Fruit fly (Drosophila melanogaster): ENCODE results near the gene D19B.

Gene D19B

dm6 chr3L:6188995-6189927, 4.5 kb upstream of the D19B start, which contains the start of the genes D19A and CG7386 (continued):
- TF ChIP-seq Rx (GFP tag; IDR thresholded peaks at IDR 0.05) = peak; percentile 44; the same call in 1 of the 2 replicates
- TF ChIP-seq hbn (GFP tag; IDR thresholded peaks at IDR 0.05; ENCODE audit: partially characterized antibody) = no peak; the same call in 1 of the 2 replicates
- TF ChIP-seq CG16779 (GFP tag; IDR thresholded peaks at IDR 0.05) = 0 out of 2 replicates have a peak, but pooled peaks have one; percentile 20
- peak; percentile 24 for TF ChIP-seq gcm (GFP tag; optimal IDR thresholded peaks at IDR 0.05)
- no peak; the same call in 1 of the 2 replicates for TF ChIP-seq E2f2 (GFP tag; IDR thresholded peaks at IDR 0.05)
- 0 out of 3 replicates have a peak, but pooled peaks have one; percentile 57 for TF ChIP-seq CG2889 (GFP tag; IDR thresholded peaks at IDR 0.05)
- peak; percentile 55 for TF ChIP-seq Meics (GFP tag; optimal IDR thresholded peaks at IDR 0.05)
- peak; percentile 48 for TF ChIP-seq CG33557 (GFP tag; optimal IDR thresholded peaks at IDR 0.05)
- TF ChIP-seq stwl (tag; optimal IDR thresholded peaks at IDR 0.05) = peak; percentile 62
- TF ChIP-seq dimm (GFP tag; IDR thresholded peaks at IDR 0.05) = no peak
- no peak for TF ChIP-seq crc (GFP tag; optimal IDR thresholded peaks at IDR 0.05)
- peak; percentile 67 for TF ChIP-seq Ptx1 (GFP tag; IDR thresholded peaks at IDR 0.05)
- no peak for TF ChIP-seq Hr39 (optimal IDR thresholded peaks at IDR 0.05)
- peak; percentile 1 for TF ChIP-seq tx (GFP tag; optimal IDR thresholded peaks at IDR 0.05)
- TF ChIP-seq trh (GFP tag; optimal IDR thresholded peaks at IDR 0.05) = no peak
- TF ChIP-seq gsb (GFP tag; IDR thresholded peaks at IDR 0.05) = peak; percentile 15; the same call in 1 of the 2 replicates
- no peak for TF ChIP-seq Deaf1 (tag; optimal IDR thresholded peaks at IDR 0.05)
- TF ChIP-seq CG30403 (GFP tag; optimal IDR thresholded peaks at IDR 0.05) = peak; percentile 55
- TF ChIP-seq CG7987 (GFP tag; optimal IDR thresholded peaks at IDR 0.05) = peak; percentile 30
- TF ChIP-seq HLHmδ (GFP tag; optimal IDR thresholded peaks at IDR 0.05) = no peak
- peak; percentile 72 for TF ChIP-seq zfh1 (GFP tag; IDR thresholded peaks at IDR 0.05)
- peak; percentile 49 for TF ChIP-seq her (GFP tag; optimal IDR thresholded peaks at IDR 0.05)
- peak; percentile 12 for TF ChIP-seq CG16815 (GFP tag; optimal IDR thresholded peaks at IDR 0.05)
- peak; percentile 66 for TF ChIP-seq CG13624 (GFP tag; optimal IDR thresholded peaks at IDR 0.05)
- TF ChIP-seq Lim3 (GFP tag; IDR thresholded peaks at IDR 0.05) = no peak
- TF ChIP-seq Dp (GFP tag; optimal IDR thresholded peaks at IDR 0.05) = no peak
- no peak for TF ChIP-seq Sry-β (GFP tag; optimal IDR thresholded peaks at IDR 0.05)
- no peak for TF ChIP-seq Mes4 (GFP tag; optimal IDR thresholded peaks at IDR 0.05)
- 0 out of 3 replicates have a peak, but pooled peaks have one; percentile 17 for TF ChIP-seq CG2199 (GFP tag; IDR thresholded peaks at IDR 0.05)
- TF ChIP-seq en (GFP tag; optimal IDR thresholded peaks at IDR 0.05) = no peak
- peak; percentile 17 to 49 for TF ChIP-seq Hr51 (GFP tag; optimal IDR thresholded peaks at IDR 0.05)
- peak; percentile 52 for TF ChIP-seq ab (GFP tag; optimal IDR thresholded peaks at IDR 0.05)
- TF ChIP-seq crp (GFP tag; optimal IDR thresholded peaks at IDR 0.05) = no peak
- TF ChIP-seq CG34224 (GFP tag; IDR thresholded peaks at IDR 0.05; ENCODE audit: partially characterized antibody) = no peak; the same call in 2 of the 3 replicates
- peak; percentile 70 for TF ChIP-seq CG2712 (tag; optimal IDR thresholded peaks at IDR 0.05)
- peak; percentile 60 for TF ChIP-seq HLH3B (GFP tag; IDR thresholded peaks at IDR 0.05)
- TF ChIP-seq ato (GFP tag; IDR thresholded peaks at IDR 0.05; ENCODE audit: partially characterized antibody) = no peak
- TF ChIP-seq mld (GFP tag; IDR thresholded peaks at IDR 0.05; ENCODE audit: partially characterized antibody) = no peak
- TF ChIP-seq CG15514 (GFP tag; optimal IDR thresholded peaks at IDR 0.05) = peak; percentile 76
- TF ChIP-seq CrebB (tag; optimal IDR thresholded peaks at IDR 0.05) = no peak
- peak; percentile 63 for TF ChIP-seq CG4730 (GFP tag; IDR thresholded peaks at IDR 0.05)
- peak; percentile 53 for TF ChIP-seq CG14441 (GFP tag; IDR thresholded peaks at IDR 0.05)
- no peak for TF ChIP-seq da (GFP tag; optimal IDR thresholded peaks at IDR 0.05)
- TF ChIP-seq slbo (GFP tag; IDR thresholded peaks at IDR 0.05) = peak; percentile 86
- TF ChIP-seq D (optimal IDR thresholded peaks at IDR 0.05) = no peak
- peak; percentile 14 for TF ChIP-seq D (GFP tag; optimal IDR thresholded peaks at IDR 0.05)
- TF ChIP-seq nom (GFP tag; optimal IDR thresholded peaks at IDR 0.05) = peak; percentile 24
- TF ChIP-seq GATAe (GFP tag; conservative IDR thresholded peaks at IDR 0.05) = no peak

All from whole organism, embryonic.